Worm (Caenorhabditis elegans): ENCODE results near the gene Y97E10AR.2.

- no peak for TF ChIP-seq F13C5.2 (tag; optimal IDR thresholded peaks at IDR 0.05)
- no peak for TF ChIP-seq hmbx-1 (tag; optimal IDR thresholded peaks at IDR 0.05)
- TF ChIP-seq flt-1 (GFP tag; IDR thresholded peaks at IDR 0.05) = no peak
- no peak for TF ChIP-seq pes-1 (GFP tag; IDR thresholded peaks at IDR 0.05)
- TF ChIP-seq tbx-37 (GFP tag; conservative IDR thresholded peaks at IDR 0.05) = no peak
Observed at ce11 chrV:7956218-7956617, 39.8 kb upstream of the Y97E10AR.2 start, which contains the start of gene pals-34.
